Fruit fly (Drosophila melanogaster): ENCODE measurements around the gene Pcyt2.

Gene Pcyt2

DNA sequence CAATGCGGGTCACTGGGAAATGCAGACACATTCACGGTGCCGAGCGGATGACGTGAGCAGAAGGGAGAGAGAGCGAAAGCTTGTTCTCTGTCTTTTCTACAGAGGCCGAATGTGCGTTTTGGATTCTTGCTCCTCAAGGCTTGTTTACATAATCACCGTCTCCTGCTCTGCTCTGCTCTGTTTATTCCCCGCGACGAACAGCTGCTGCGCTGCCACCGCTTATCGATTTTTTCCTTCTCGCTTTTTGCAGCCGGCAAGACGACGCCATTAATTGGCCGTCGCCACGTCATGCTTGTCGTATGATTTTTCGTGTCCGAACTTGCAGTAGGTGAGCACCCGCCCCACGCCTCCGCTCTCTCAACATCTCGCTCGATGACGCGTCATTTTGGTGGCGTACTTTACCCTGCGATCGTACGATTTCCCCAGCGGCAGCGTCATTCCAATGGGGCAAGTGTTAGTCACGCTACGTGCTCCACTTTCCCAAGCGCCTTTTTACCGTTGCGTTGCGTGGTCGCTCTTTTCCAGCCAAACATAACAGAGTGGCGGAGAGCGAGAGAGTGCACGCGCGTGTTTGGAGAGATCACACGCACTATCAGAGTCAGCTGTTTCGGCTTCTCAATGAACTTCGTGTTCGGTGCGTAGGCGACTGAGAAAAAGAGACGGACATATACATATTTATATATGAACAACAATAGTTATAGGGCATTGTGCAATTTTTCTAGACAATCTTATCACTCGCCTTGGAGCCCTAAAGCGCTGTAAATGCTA is 6.8 kb upstream of the Pcyt2 start (continued):
- TF ChIP-seq CG14014 (GFP tag; IDR thresholded peaks at IDR 0.05) (0 out of 2 replicates have a peak, but pooled peaks have one; percentile 5), onecut (GFP tag; IDR thresholded peaks at IDR 0.05) (peak; percentile 98), slp2 (GFP tag; optimal IDR thresholded peaks at IDR 0.05) (no peak), CHES-1-like (GFP tag; optimal IDR thresholded peaks at IDR 0.05) (peak; percentile 29), insv (GFP tag; optimal IDR thresholded peaks at IDR 0.05) (no peak), zen (tag; optimal IDR thresholded peaks at IDR 0.05) (no peak), CG8388 (GFP tag; optimal IDR thresholded peaks at IDR 0.05) (no peak), Fer1 (GFP tag; optimal IDR thresholded peaks at IDR 0.05) (no peak), CG6813 (GFP tag; optimal IDR thresholded peaks at IDR 0.05) (peak; percentile 18), hbn (GFP tag; IDR thresholded peaks at IDR 0.05; ENCODE audit: partially characterized antibody) (no peak), CG1832 (GFP tag; optimal IDR thresholded peaks at IDR 0.05) (peak; percentile 11), CG34422 (GFP tag; IDR thresholded peaks at IDR 0.05) (peak; percentile 12; the same call in 1 of the 3 replicates), dm (GFP tag; optimal IDR thresholded peaks at IDR 0.05) (peak; percentile 42), Xbp1 (GFP tag; optimal IDR thresholded peaks at IDR 0.05) (peak; percentile 80), chinmo (GFP tag; IDR thresholded peaks at IDR 0.05; ENCODE audit: partially characterized antibody) (0 out of 4 replicates have a peak, but pooled peaks have one; percentile 78), Ravus (GFP tag; IDR thresholded peaks at IDR 0.05) (no peak), sd (tag; optimal IDR thresholded peaks at IDR 0.05) (peak; percentile 6), Atf3 (GFP tag; optimal IDR thresholded peaks at IDR 0.05) (no peak), CG15514 (GFP tag; optimal IDR thresholded peaks at IDR 0.05) (peak; percentile 19), pros (GFP tag; optimal IDR thresholded peaks at IDR 0.05) (peak; percentile 79), CG15269 (tag; optimal IDR thresholded peaks at IDR 0.05) (no peak), NC2β (GFP tag; optimal IDR thresholded peaks at IDR 0.05) (no peak), Doc2 (GFP tag; IDR thresholded peaks at IDR 0.05) (no peak), Gug (GFP tag; IDR thresholded peaks at IDR 0.05) (no peak), croc (GFP tag; conservative IDR thresholded peaks at IDR 0.05) (no peak), gcm (GFP tag; optimal IDR thresholded peaks at IDR 0.05) (peak; percentile 40), CG9727 (GFP tag; optimal IDR thresholded peaks at IDR 0.05) (peak; percentile 47), CG7963 (GFP tag; IDR thresholded peaks at IDR 0.05; ENCODE audit: partially characterized antibody) (no peak), CG14860 (GFP tag; IDR thresholded peaks at IDR 0.05; ENCODE audit: partially characterized antibody) (no peak), CG9437 (GFP tag; optimal IDR thresholded peaks at IDR 0.05) (peak; percentile 84), Dp (GFP tag; optimal IDR thresholded peaks at IDR 0.05) (no peak), wor (GFP tag; IDR thresholded peaks at IDR 0.05) (no peak), trem (tag; optimal IDR thresholded peaks at IDR 0.05) (no peak), lola (GFP tag; optimal IDR thresholded peaks at IDR 0.05) (no peak), row (GFP tag; IDR thresholded peaks at IDR 0.05) (0 out of 3 replicates have a peak, but pooled peaks have one; percentile 15), Nf-YC (tag; optimal IDR thresholded peaks at IDR 0.05) (no peak), CG34376 (GFP tag; optimal IDR thresholded peaks at IDR 0.05) (peak; percentile 46), CG8478 (optimal IDR thresholded peaks at IDR 0.05) (no peak), CG6254 (GFP tag; optimal IDR thresholded peaks at IDR 0.05) (peak; percentile 15), al (GFP tag; IDR thresholded peaks at IDR 0.05) (no peak), ATbp (GFP tag; optimal IDR thresholded peaks at IDR 0.05) (no peak), CG10543 (GFP tag; optimal IDR thresholded peaks at IDR 0.05) (peak; percentile 50), shn (GFP tag; optimal IDR thresholded peaks at IDR 0.05) (peak; percentile 42), oc (tag; optimal IDR thresholded peaks at IDR 0.05) (no peak), mirr (GFP tag; optimal IDR thresholded peaks at IDR 0.05) (peak; percentile 49), peb (GFP tag; IDR thresholded peaks at IDR 0.05) (no peak), CG6765 (GFP tag; optimal IDR thresholded peaks at IDR 0.05) (peak; percentile 39), Sin3A (optimal IDR thresholded peaks at IDR 0.05) (no peak), emc (GFP tag; optimal IDR thresholded peaks at IDR 0.05) (no peak)

Measured in whole organism, embryonic.